Worm (Caenorhabditis elegans) whole organism, mixed stage, embryonic: Measurements from ENCODE around the gene R08C7.1.

ENCODE experiments used
- M03D4.4 ChIP-seq: sonication (generic microtip); optimal IDR thresholded peaks from 2 replicates; lab custom pipeline; 2017; ENCODE audit warnings: mild to moderate bottlenecking, missing genetic modification characterization, missing compliant biosample characterization
- bed-3 ChIP-seq: fragments of 200-800 bp; sonication (Bioruptor generic); optimal IDR thresholded peaks from 3 replicates; lab custom pipeline; 2018; ENCODE audit warnings: mild to moderate bottlenecking, missing genetic modification characterization, moderate library complexity, missing compliant biosample characterization
- ces-1 ChIP-seq: fragments of 150-350 bp; optimal IDR thresholded peaks from 2 replicates; lab custom pipeline; 2014; ENCODE audit warnings: missing biosample characterization, missing genetic modification reagents, missing genetic modification characterization
- elt-3 ChIP-seq: fragments of 150-350 bp; optimal IDR thresholded peaks from 2 replicates; lab custom pipeline; 2014; ENCODE audit warnings: missing biosample characterization, missing genetic modification characterization
- lin-13 ChIP-seq: fragments of 150-350 bp; optimal IDR thresholded peaks from 2 replicates; lab custom pipeline; 2014; ENCODE audit warnings: missing biosample characterization, missing genetic modification characterization
- lsy-2 ChIP-seq: fragments of 150-350 bp; optimal IDR thresholded peaks from 2 replicates; lab custom pipeline; 2014; ENCODE audit warnings: missing biosample characterization, missing genetic modification characterization
- mab-5 ChIP-seq: fragments of 150-350 bp; optimal IDR thresholded peaks from 2 replicates; lab custom pipeline; 2014; ENCODE audit warnings: missing biosample characterization, missing genetic modification characterization
- nhr-12 ChIP-seq: fragments of 150-350 bp; optimal IDR thresholded peaks from 2 replicates; lab custom pipeline; 2014; ENCODE audit warnings: missing biosample characterization, missing genetic modification characterization
- nhr-2 ChIP-seq: fragments of 150-350 bp; optimal IDR thresholded peaks from 2 replicates; lab custom pipeline; 2014; ENCODE audit warnings: missing biosample characterization, missing genetic modification characterization
- nhr-237 ChIP-seq: fragments of 150-350 bp; optimal IDR thresholded peaks from 2 replicates; lab custom pipeline; 2014; ENCODE audit warnings: missing biosample characterization, missing genetic modification characterization
- pha-4 ChIP-seq: fragments of 150-350 bp; optimal IDR thresholded peaks from 2 replicates; lab custom pipeline; 2018; ENCODE audit warnings: missing biosample characterization, missing genetic modification reagents, missing genetic modification characterization
- snpc-4 ChIP-seq: fragments of 150-350 bp; optimal IDR thresholded peaks from 2 replicates; lab custom pipeline; 2014; ENCODE audit warnings: missing biosample characterization, missing genetic modification characterization
- sptf-1 ChIP-seq: sonication (generic microtip); optimal IDR thresholded peaks from 2 replicates; lab custom pipeline; 2017; ENCODE audit warnings: mild to moderate bottlenecking, missing genetic modification characterization, moderate library complexity, missing compliant biosample characterization
- unc-62 ChIP-seq: fragments of 150-350 bp; optimal IDR thresholded peaks from 2 replicates; lab custom pipeline; 2014; ENCODE audit warnings: missing biosample characterization, missing genetic modification reagents, missing genetic modification characterization

- TF ChIP-seq lin-13 (tag; lab: Kevin White, UChicago): no peak
- TF ChIP-seq bed-3 (GFP tag; lab: Kevin White, UChicago): no peak
- TF ChIP-seq nhr-237 (tag; lab: Kevin White, UChicago): no peak
- no peak for TF ChIP-seq M03D4.4 (tag; lab: Kevin White, UChicago)
- no peak for TF ChIP-seq elt-3
- no peak for TF ChIP-seq unc-62 (GFP tag; lab: Kevin White, UChicago)
- no peak for TF ChIP-seq lsy-2 (tag; lab: Kevin White, UChicago)
- no peak for TF ChIP-seq mab-5 (tag; lab: Kevin White, UChicago)
- no peak for TF ChIP-seq pha-4
- TF ChIP-seq nhr-12: no peak
- no peak for TF ChIP-seq sptf-1
- TF ChIP-seq nhr-2 (tag; lab: Kevin White, UChicago): no peak
- no peak for TF ChIP-seq snpc-4 (tag; lab: Kevin White, UChicago)
- no peak for TF ChIP-seq ces-1
Measured at ce11 chrIV:4402413-4402812, 49.3 kb upstream of the R08C7.1 start.
